Worm (Caenorhabditis elegans) whole organism, L2 larva: ENCODE data around the gene spe-6.

Experiments
- aly-2 ChIP-seq: fragments of 150-350 bp; optimal IDR thresholded peaks from 2 replicates; lab custom pipeline; 2014; ENCODE audit warnings: missing biosample characterization, missing genetic modification characterization
- egl-27 ChIP-seq: sonication (generic microtip); optimal IDR thresholded peaks from 3 replicates; lab custom pipeline; 2017; ENCODE audit warnings: missing biosample characterization, missing genetic modification reagents, missing genetic modification characterization
- elt-3 ChIP-seq: sonication (generic microtip); optimal IDR thresholded peaks from 2 replicates; lab custom pipeline; 2017; ENCODE audit warnings: missing biosample characterization, missing genetic modification characterization
- lin-13 ChIP-seq: fragments of 150-350 bp; optimal IDR thresholded peaks from 2 replicates; lab custom pipeline; 2014; ENCODE audit warnings: missing biosample characterization, missing genetic modification reagents, missing genetic modification characterization
- nhr-12 ChIP-seq: fragments of 150-350 bp; optimal IDR thresholded peaks from 2 replicates; lab custom pipeline; 2014; ENCODE audit warnings: missing biosample characterization, missing genetic modification characterization
- nhr-25 ChIP-seq: fragments of 150-350 bp; sonication (generic microtip); optimal IDR thresholded peaks from 3 replicates; lab custom pipeline; 2014; ENCODE audit warnings: missing biosample characterization, missing genetic modification characterization
- nhr-77 ChIP-seq: fragments of 150-350 bp; optimal IDR thresholded peaks from 2 replicates; lab custom pipeline; 2014; ENCODE audit warnings: missing biosample characterization, missing genetic modification characterization
- peb-1 ChIP-seq: fragments of 150-350 bp; optimal IDR thresholded peaks from 2 replicates; lab custom pipeline; 2014; ENCODE audit warnings: missing biosample characterization, missing genetic modification characterization
- ztf-11 ChIP-seq: sonication (generic microtip); optimal IDR thresholded peaks from 2 replicates; lab custom pipeline; 2017; ENCODE audit warnings: missing biosample characterization, missing genetic modification characterization

DNA sequence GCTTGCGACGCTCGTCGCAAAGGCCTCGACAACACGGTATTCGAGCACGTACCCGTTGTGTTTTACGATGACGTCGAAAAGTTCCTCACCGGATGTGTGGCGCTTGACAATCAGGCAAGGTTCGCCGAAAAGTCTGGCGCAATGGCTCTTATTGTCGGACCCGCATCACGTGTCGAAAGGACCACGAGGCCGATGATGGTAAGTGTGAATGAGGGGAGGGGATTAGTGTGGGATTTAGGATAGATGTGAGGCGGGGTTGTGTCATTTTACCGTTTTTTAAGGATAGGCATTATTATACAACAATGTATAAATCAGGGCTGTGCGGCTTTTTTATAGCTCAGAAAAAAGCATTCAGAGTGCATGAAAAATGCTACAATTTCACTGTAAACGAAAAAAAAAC is 45.5 kb upstream of the spe-6 start:
- no peak for TF ChIP-seq egl-27 (tag; lab: Kevin White, UChicago)
- no peak for TF ChIP-seq peb-1
- no peak for TF ChIP-seq nhr-77 (tag; lab: Kevin White, UChicago)
- no peak for TF ChIP-seq elt-3 (tag; lab: Kevin White, UChicago)
- TF ChIP-seq lin-13 (GFP tag; lab: Kevin White, UChicago), result no peak
- no peak for TF ChIP-seq nhr-12 (tag; lab: Kevin White, UChicago)
- no peak for TF ChIP-seq aly-2 (tag; lab: Kevin White, UChicago)
- no peak for TF ChIP-seq ztf-11 (tag; lab: Kevin White, UChicago)
- no peak for TF ChIP-seq nhr-25 (tag; lab: Kevin White, UChicago)
